Fruit fly (Drosophila melanogaster) whole organism, embryonic: ENCODE results near the gene CG32939.

Experiments used
- B-H1 ChIP-seq: fragments of 200-800 bp; sonication (Bioruptor generic); IDR thresholded peaks from 3 replicates; pipeline ENCODE4 v1.3.6; 2022; ENCODE audit warnings: missing biosample characterization, missing genetic modification characterization
- B-H2 ChIP-seq: fragments of 200-800 bp; sonication (Bioruptor generic); optimal IDR thresholded peaks from 2 replicates; lab custom pipeline; 2018; ENCODE audit warnings: missing biosample characterization, mild to moderate bottlenecking, missing genetic modification characterization
- BtbVII ChIP-seq: fragments of 200-800 bp; sonication (Bioruptor generic); optimal IDR thresholded peaks from 3 replicates; lab custom pipeline; 2017; ENCODE audit warnings: missing biosample characterization, mild to moderate bottlenecking, missing genetic modification characterization
- CG11093 ChIP-seq: fragments of 200-800 bp; sonication (Bioruptor generic); IDR thresholded peaks from 3 replicates; pipeline ENCODE4 v1.3.6; 2022; ENCODE audit warnings: missing biosample characterization, missing genetic modification characterization
- CG11456 ChIP-seq: fragments of 200-800 bp; sonication (Bioruptor generic); IDR thresholded peaks from 3 replicates; pipeline ENCODE4 v1.3.6; 2022; ENCODE audit warnings: missing biosample characterization, missing genetic modification characterization
- CG12659 ChIP-seq: fragments of 200-800 bp; sonication (Bioruptor generic); optimal IDR thresholded peaks from 3 replicates; lab custom pipeline; 2017; ENCODE audit warnings: mild to moderate bottlenecking, missing biosample characterization, missing genetic modification reagents, missing genetic modification characterization
- CG13424 ChIP-seq: fragments of 200-800 bp; sonication (Bioruptor generic); optimal IDR thresholded peaks from 2 replicates; lab custom pipeline; 2019; ENCODE audit warnings: missing biosample characterization, mild to moderate bottlenecking, missing genetic modification characterization, moderate library complexity
- CG13894 ChIP-seq: fragments of 200-800 bp; sonication (Bioruptor generic); optimal IDR thresholded peaks from 3 replicates; lab custom pipeline; 2018; ENCODE audit warnings: missing biosample characterization, mild to moderate bottlenecking, missing genetic modification characterization, moderate library complexity
- CG15479 ChIP-seq: fragments of 200-800 bp; sonication (Bioruptor generic); optimal IDR thresholded peaks from 3 replicates; lab custom pipeline; 2019; ENCODE audit warnings: missing biosample characterization, mild to moderate bottlenecking, missing genetic modification characterization, moderate library complexity
- CG18011 ChIP-seq: fragments of 200-800 bp; sonication (Bioruptor generic); optimal IDR thresholded peaks from 2 replicates; lab custom pipeline; 2017; ENCODE audit warnings: missing biosample characterization, missing genetic modification characterization, mild to moderate bottlenecking, moderate library complexity, missing genotype
- CG18619 ChIP-seq: fragments of 200-800 bp; sonication (Bioruptor generic); optimal IDR thresholded peaks from 3 replicates; lab custom pipeline; 2017; ENCODE audit warnings: missing biosample characterization, mild to moderate bottlenecking, missing genetic modification characterization
- CG3163 ChIP-seq: fragments of 200-800 bp; sonication (Bioruptor generic); optimal IDR thresholded peaks from 3 replicates; lab custom pipeline; 2016; ENCODE audit warnings: missing biosample characterization, missing genetic modification characterization
- CG8478 ChIP-seq: fragments of >200 bp; optimal IDR thresholded peaks from 2 replicates; lab custom pipeline; 2018
- CG9876 ChIP-seq: fragments of 200-800 bp; sonication (Bioruptor generic); optimal IDR thresholded peaks from 2 replicates; lab custom pipeline; 2016; ENCODE audit warnings: missing biosample characterization, missing genetic modification characterization
- Fer3 ChIP-seq: fragments of 200-800 bp; sonication (Bioruptor generic); optimal IDR thresholded peaks from 2 replicates; lab custom pipeline; 2018; ENCODE audit warnings: missing biosample characterization, mild to moderate bottlenecking, missing genetic modification characterization, moderate library complexity
- HLH54F ChIP-seq: fragments of 200-800 bp; sonication (Bioruptor generic); optimal IDR thresholded peaks from 3 replicates; lab custom pipeline; 2016; ENCODE audit warnings: missing biosample characterization, missing genetic modification characterization
- Hey ChIP-seq: fragments of 200-800 bp; sonication (Bioruptor generic); optimal IDR thresholded peaks from 3 replicates; lab custom pipeline; 2018; ENCODE audit warnings: missing biosample characterization, mild to moderate bottlenecking, missing genetic modification characterization
- Hr51 ChIP-seq, 2 experiments: fragments of 200-800 bp; sonication (Bioruptor generic); optimal IDR thresholded peaks; 2 replicates in 1 of 2; 3 replicates in 1 of 2; lab custom pipeline; 2016 to 2018; ENCODE audit warnings: missing biosample characterization in 2 of 2, missing genetic modification characterization in 2 of 2, mild to moderate bottlenecking in 1 of 2, moderate library complexity in 1 of 2
- Mad ChIP-seq: fragments of 200-800 bp; sonication (Bioruptor generic); optimal IDR thresholded peaks from 2 replicates; lab custom pipeline; 2016; ENCODE audit warnings: missing biosample characterization, missing genetic modification characterization
- Opbp ChIP-seq: fragments of 200-800 bp; sonication (Bioruptor generic); IDR thresholded peaks from 3 replicates; pipeline ENCODE4 v1.3.6; 2022; ENCODE audit warnings: missing biosample characterization, missing genetic modification characterization; ENCODE audit not compliant: partially characterized antibody
- Pdp1 ChIP-seq, 2 experiments: fragments of 200-800 bp; sonication (Bioruptor generic); optimal IDR thresholded peaks; 3 replicates each; lab custom pipeline; 2016; ENCODE audit warnings: missing biosample characterization in 2 of 2, missing genetic modification characterization in 2 of 2, mild to moderate bottlenecking in 1 of 2, moderate library complexity in 1 of 2
- Sox102F ChIP-seq: fragments of 200-800 bp; sonication (Bioruptor generic); optimal IDR thresholded peaks from 2 replicates; lab custom pipeline; 2018; ENCODE audit warnings: missing biosample characterization, mild to moderate bottlenecking, missing genetic modification characterization, moderate library complexity
- Xrp1 ChIP-seq: fragments of 200-800 bp; sonication (Bioruptor generic); IDR thresholded peaks from 2 replicates; pipeline ENCODE4 v1.3.6; 2022; ENCODE audit warnings: missing biosample characterization, missing genetic modification characterization
- abd-A ChIP-seq: fragments of 200-800 bp; sonication (Bioruptor generic); optimal IDR thresholded peaks from 3 replicates; lab custom pipeline; 2019; ENCODE audit warnings: missing biosample characterization, mild to moderate bottlenecking, missing genetic modification characterization, moderate library complexity
- aop ChIP-seq: fragments of 200-800 bp; sonication (Bioruptor generic); IDR thresholded peaks from 2 replicates; pipeline ENCODE4 v1.3.6; 2022; ENCODE audit warnings: missing biosample characterization, missing genetic modification characterization
- ara ChIP-seq: fragments of 200-800 bp; sonication (Bioruptor generic); IDR thresholded peaks from 2 replicates; pipeline ENCODE4 v1.3.6; 2022; ENCODE audit warnings: missing biosample characterization, missing genetic modification characterization
- az2 ChIP-seq: fragments of 200-800 bp; sonication (Bioruptor generic); optimal IDR thresholded peaks from 3 replicates; lab custom pipeline; 2016; ENCODE audit warnings: missing biosample characterization, missing genetic modification characterization
- cg ChIP-seq: fragments of 200-800 bp; sonication (Bioruptor generic); optimal IDR thresholded peaks from 3 replicates; lab custom pipeline; 2019; ENCODE audit warnings: missing biosample characterization, mild to moderate bottlenecking, missing genetic modification characterization, moderate library complexity
- crp ChIP-seq, 2 experiments: fragments of 200-800 bp; sonication (Bioruptor generic); optimal IDR thresholded peaks; 2 replicates in 1 of 2; 3 replicates in 1 of 2; lab custom pipeline; 2017; ENCODE audit warnings: missing biosample characterization in 2 of 2, missing genetic modification characterization in 2 of 2, mild to moderate bottlenecking in 1 of 2, moderate library complexity in 1 of 2
- fd96Cb ChIP-seq: fragments of 200-800 bp; sonication (Bioruptor generic); optimal IDR thresholded peaks from 2 replicates; lab custom pipeline; 2018; ENCODE audit warnings: missing biosample characterization, mild to moderate bottlenecking, missing genetic modification characterization, moderate library complexity
- gcm ChIP-seq: fragments of 200-800 bp; sonication (Bioruptor generic); optimal IDR thresholded peaks from 2 replicates; lab custom pipeline; 2019; ENCODE audit warnings: missing biosample characterization, mild to moderate bottlenecking, missing genetic modification characterization, moderate library complexity
- hth ChIP-seq: fragments of >200 bp; optimal IDR thresholded peaks from 2 replicates; lab custom pipeline; 2017; ENCODE audit warnings: inconsistent platforms
- kah ChIP-seq: fragments of 200-800 bp; sonication (Bioruptor generic); optimal IDR thresholded peaks from 2 replicates; lab custom pipeline; 2018; ENCODE audit warnings: missing biosample characterization, mild to moderate bottlenecking, missing genetic modification characterization
- kni ChIP-seq: fragments of 200-800 bp; sonication (Bioruptor generic); optimal IDR thresholded peaks from 3 replicates; lab custom pipeline; 2017; ENCODE audit warnings: mild to moderate bottlenecking, missing biosample characterization, missing genetic modification reagents, missing genetic modification characterization
- nom ChIP-seq: fragments of 200-800 bp; sonication (Bioruptor generic); optimal IDR thresholded peaks from 2 replicates; lab custom pipeline; 2017; ENCODE audit warnings: missing biosample characterization, missing genetic modification characterization, mild to moderate bottlenecking, moderate library complexity, missing genetic modification reagents
- pfk ChIP-seq: fragments of 200-800 bp; sonication (Bioruptor generic); optimal IDR thresholded peaks from 2 replicates; lab custom pipeline; 2018; ENCODE audit warnings: missing biosample characterization, mild to moderate bottlenecking, missing genetic modification characterization, moderate library complexity
- pzg ChIP-seq: fragments of 200-800 bp; sonication (Bioruptor generic); optimal IDR thresholded peaks from 3 replicates; lab custom pipeline; 2018; ENCODE audit warnings: missing biosample characterization, mild to moderate bottlenecking, missing genetic modification characterization, moderate library complexity
- sob ChIP-seq: fragments of 200-800 bp; sonication (Bioruptor generic); IDR thresholded peaks from 2 replicates; pipeline ENCODE4 v1.3.6; 2022; ENCODE audit warnings: missing biosample characterization, missing genetic modification characterization
- stwl ChIP-seq: fragments of 200-800 bp; sonication (Bioruptor generic); optimal IDR thresholded peaks from 3 replicates; lab custom pipeline; 2018; ENCODE audit warnings: missing biosample characterization, mild to moderate bottlenecking, missing genetic modification characterization, moderate library complexity
- sug ChIP-seq: fragments of 200-800 bp; optimal IDR thresholded peaks from 2 replicates; lab custom pipeline; 2019; ENCODE audit warnings: missing biosample characterization, mild to moderate bottlenecking, missing genetic modification characterization, moderate library complexity
- tna ChIP-seq: fragments of 200-800 bp; sonication (Bioruptor generic); IDR thresholded peaks from 2 replicates; pipeline ENCODE4 v1.3.6; 2022; ENCODE audit warnings: missing biosample characterization, missing genetic modification characterization; ENCODE audit not compliant: partially characterized antibody
- unc-4 ChIP-seq: fragments of 200-800 bp; sonication (Bioruptor generic); IDR thresholded peaks from 2 replicates; pipeline ENCODE4 v1.3.6; 2022; ENCODE audit warnings: missing biosample characterization, missing genetic modification characterization; ENCODE audit not compliant: partially characterized antibody

Gene CG32939

DNA sequence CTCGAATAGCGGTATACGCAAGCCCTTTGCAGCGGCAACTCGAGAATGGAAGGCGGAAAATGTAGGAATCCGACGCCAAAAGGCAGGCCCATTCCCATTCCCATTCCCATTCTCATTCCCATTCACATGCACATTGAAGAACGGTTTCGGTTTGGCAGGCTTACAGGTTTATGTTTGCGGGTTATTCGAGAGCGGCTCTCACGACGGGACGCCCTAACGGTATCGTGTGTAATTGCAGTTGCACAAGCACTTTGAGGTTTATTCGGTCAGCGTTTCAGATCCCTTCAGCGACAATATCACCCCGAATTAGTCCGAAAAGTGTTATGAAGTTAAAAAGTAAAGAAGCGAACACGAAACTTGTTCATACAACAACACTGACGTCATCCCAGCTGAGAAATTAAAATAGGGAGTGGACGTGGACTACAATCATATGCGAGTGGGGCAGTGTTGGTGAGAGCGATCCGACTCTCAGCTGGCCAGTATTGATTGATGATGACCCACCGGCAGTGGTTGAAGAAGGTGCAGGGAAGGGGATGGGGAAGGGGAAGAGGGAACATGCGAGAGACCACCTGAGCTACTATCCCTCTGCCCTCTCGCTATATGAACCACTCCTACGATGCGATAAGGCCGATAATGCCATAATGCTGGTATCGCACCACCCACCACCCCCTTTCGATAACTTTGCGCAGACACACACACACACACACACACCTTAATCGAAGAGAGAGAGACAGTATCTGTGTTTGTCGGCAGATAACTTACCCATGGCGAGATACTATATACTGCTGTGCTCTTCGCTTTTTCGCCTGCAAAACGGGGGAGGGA is 11.5 kb downstream of the CG32939 start (continued):
- TF ChIP-seq az2 (GFP tag; lab: Kevin White, UChicago): no peak
- peak; percentile 35 for TF ChIP-seq nom (GFP tag; lab: Kevin White, UChicago)
- TF ChIP-seq stwl (tag; lab: Kevin White, UChicago): peak; percentile 1
- peak; percentile 79 for TF ChIP-seq kni (GFP tag; lab: Kevin White, UChicago)
- no peak for TF ChIP-seq CG11093 (GFP tag; lab: Robert Waterston, UW)
- peak; percentile 5 for TF ChIP-seq BtbVII
- TF ChIP-seq Pdp1 (GFP tag; optimal IDR thresholded peaks at IDR 0.05; lab: Kevin White, UChicago): peak in 1 of 2 experiments; percentile 82
- peak; percentile 58 for TF ChIP-seq B-H2 (GFP tag; lab: Kevin White, UChicago)
- no peak for TF ChIP-seq Sox102F (GFP tag; lab: Kevin White, UChicago)
- TF ChIP-seq CG18011 (GFP tag; lab: Kevin White, UChicago): no peak
- peak; percentile 62 for TF ChIP-seq kah (GFP tag; lab: Kevin White, UChicago)
- no peak for TF ChIP-seq CG11456 (GFP tag; lab: Robert Waterston, UW)
- TF ChIP-seq CG8478 (lab: Kevin White, UChicago): peak; percentile 81
- TF ChIP-seq tna (GFP tag; lab: Robert Waterston, UW): no peak
- no peak for TF ChIP-seq fd96Cb (tag; lab: Kevin White, UChicago)
- no peak for TF ChIP-seq Opbp (GFP tag; lab: Robert Waterston, UW)
- TF ChIP-seq CG12659 (GFP tag; lab: Kevin White, UChicago): no peak
- no peak for TF ChIP-seq ara (GFP tag; lab: Robert Waterston, UW)
- no peak for TF ChIP-seq Xrp1
- TF ChIP-seq CG15479 (GFP tag; lab: Kevin White, UChicago): peak; percentile 91
- TF ChIP-seq CG13894 (tag; lab: Kevin White, UChicago): peak; percentile 83
- TF ChIP-seq abd-A (tag; lab: Kevin White, UChicago): peak; percentile 89
- TF ChIP-seq CG3163 (GFP tag; lab: Kevin White, UChicago): peak; percentile 10
- no peak for TF ChIP-seq Mad (GFP tag; lab: Kevin White, UChicago)
- TF ChIP-seq sug (tag; lab: Kevin White, UChicago): peak; percentile 89
- TF ChIP-seq CG9876 (GFP tag; lab: Kevin White, UChicago): no peak
- TF ChIP-seq B-H1 (GFP tag; lab: Robert Waterston, UW): no peak
- TF ChIP-seq pfk (GFP tag; lab: Kevin White, UChicago): no peak
- no peak for TF ChIP-seq hth
- peak in 1 of 2 experiments; percentile 67 for TF ChIP-seq crp (GFP tag; optimal IDR thresholded peaks at IDR 0.05; lab: Kevin White, UChicago)
- peak; percentile 15 for TF ChIP-seq CG18619
- TF ChIP-seq gcm (GFP tag; lab: Kevin White, UChicago): peak; percentile 43
- TF ChIP-seq Hr51 (GFP tag; optimal IDR thresholded peaks at IDR 0.05; lab: Kevin White, UChicago): no peak
- TF ChIP-seq Fer3 (tag; lab: Kevin White, UChicago): no peak
- TF ChIP-seq aop (GFP tag; lab: Robert Waterston, UW): no peak
- TF ChIP-seq cg (GFP tag; lab: Kevin White, UChicago): peak; percentile 98
- peak; percentile 12 for TF ChIP-seq pzg
- TF ChIP-seq CG13424 (tag; lab: Kevin White, UChicago): no peak
- TF ChIP-seq unc-4: no peak
- no peak for TF ChIP-seq HLH54F
- peak; percentile 58 for TF ChIP-seq Hey (tag; lab: Kevin White, UChicago)
- no peak for TF ChIP-seq sob
